Worm (Caenorhabditis elegans): ENCODE data around the gene ZK697.1.

- no peak for TF ChIP-seq dao-5 (tag; optimal IDR thresholded peaks at IDR 0.05)
- TF ChIP-seq him-1 (tag; optimal IDR thresholded peaks at IDR 0.05), result no peak
- no peak for TF ChIP-seq W03F9.2 (tag; optimal IDR thresholded peaks at IDR 0.05)
Observed at ce11 chrV:1773120-1773519, 20.5 kb downstream of the ZK697.1 start.

All from whole organism, L4/young adult.